Fruit fly (Drosophila melanogaster): ENCODE data around the gene CG32579.
A peak's percentile ranks its signal among the peaks of the same experiment; 100 is the strongest.

CG32579 gene

dm6 chrX:16296423-16297292, 26.4 kb upstream of the CG32579 start, which contains the start of gene CG3632 (continued):
- TF ChIP-seq Mes4 (GFP tag; optimal IDR thresholded peaks at IDR 0.05) (no peak), CG5180 (GFP tag; optimal IDR thresholded peaks at IDR 0.05) (no peak), CG15269 (tag; optimal IDR thresholded peaks at IDR 0.05) (no peak), gcm2 (GFP tag; optimal IDR thresholded peaks at IDR 0.05) (peak; percentile 26), CG2712 (tag; optimal IDR thresholded peaks at IDR 0.05) (peak; percentile 43), gsb (GFP tag; IDR thresholded peaks at IDR 0.05) (no peak), CG10267 (tag; optimal IDR thresholded peaks at IDR 0.05) (peak; percentile 93), eve (GFP tag; optimal IDR thresholded peaks at IDR 0.05) (no peak), CG32767 (GFP tag; IDR thresholded peaks at IDR 0.05) (peak; percentile 32; the same call in 1 of the 2 replicates), knrl (GFP tag; IDR thresholded peaks at IDR 0.05; ENCODE audit: partially characterized antibody) (peak; percentile 78), emc (GFP tag; optimal IDR thresholded peaks at IDR 0.05) (no peak), CG14014 (GFP tag; IDR thresholded peaks at IDR 0.05) (no peak), croc (GFP tag; conservative IDR thresholded peaks at IDR 0.05) (no peak), lov (optimal IDR thresholded peaks at IDR 0.05) (no peak), lov (GFP tag; IDR thresholded peaks at IDR 0.05) (no peak), CG17802 (tag; optimal IDR thresholded peaks at IDR 0.05) (no peak), chm (GFP tag; IDR thresholded peaks at IDR 0.05) (no peak), zen2 (GFP tag; IDR thresholded peaks at IDR 0.05; ENCODE audit: partially characterized antibody) (no peak; the same call in 1 of the 3 replicates), danr (GFP tag; IDR thresholded peaks at IDR 0.05) (no peak), CG12659 (GFP tag; optimal IDR thresholded peaks at IDR 0.05) (peak; percentile 78), Ssrp (tag; optimal IDR thresholded peaks at IDR 0.05) (no peak), lab (GFP tag; optimal IDR thresholded peaks at IDR 0.05) (no peak), CG11093 (GFP tag; IDR thresholded peaks at IDR 0.05) (no peak), tap (tag; optimal IDR thresholded peaks at IDR 0.05) (no peak), otp (GFP tag; IDR thresholded peaks at IDR 0.05) (no peak), H15 (GFP tag; IDR thresholded peaks at IDR 0.05) (no peak), CG12942 (GFP tag; optimal IDR thresholded peaks at IDR 0.05) (peak; percentile 6), zfh2 (GFP tag; optimal IDR thresholded peaks at IDR 0.05) (peak; percentile 63), dysf (GFP tag; IDR thresholded peaks at IDR 0.05) (no peak), crol (GFP tag; IDR thresholded peaks at IDR 0.05) (no peak), lmd (GFP tag; IDR thresholded peaks at IDR 0.05) (no peak; the same call in 1 of the 2 replicates), Spps (tag; optimal IDR thresholded peaks at IDR 0.05) (no peak), sisA (GFP tag; IDR thresholded peaks at IDR 0.05) (no peak), Blimp-1 (GFP tag; optimal IDR thresholded peaks at IDR 0.05) (peak; percentile 62), sr (GFP tag; IDR thresholded peaks at IDR 0.05) (no peak), Aef1 (GFP tag; IDR thresholded peaks at IDR 0.05) (no peak), Ravus (GFP tag; IDR thresholded peaks at IDR 0.05) (no peak), CG12744 (GFP tag; optimal IDR thresholded peaks at IDR 0.05) (peak; percentile 27), Rx (GFP tag; IDR thresholded peaks at IDR 0.05) (no peak), CG13424 (tag; optimal IDR thresholded peaks at IDR 0.05) (no peak), zf30C (GFP tag; optimal IDR thresholded peaks at IDR 0.05) (no peak), sug (tag; optimal IDR thresholded peaks at IDR 0.05) (peak; percentile 46), CG10431 (GFP tag; optimal IDR thresholded peaks at IDR 0.05) (no peak), chinmo (GFP tag; IDR thresholded peaks at IDR 0.05; ENCODE audit: partially characterized antibody) (peak; percentile 88; the same call in 3 of the 4 replicates), Drgx (GFP tag; IDR thresholded peaks at IDR 0.05) (no peak), CG15011 (GFP tag; optimal IDR thresholded peaks at IDR 0.05) (no peak), Ada2b (GFP tag; IDR thresholded peaks at IDR 0.05) (no peak), Atf3 (GFP tag; optimal IDR thresholded peaks at IDR 0.05) (peak; percentile 3), z (GFP tag; IDR thresholded peaks at IDR 0.05) (no peak), fu2 (GFP tag; optimal IDR thresholded peaks at IDR 0.05) (peak; percentile 15)
